Worm (Caenorhabditis elegans): ENCODE data around the gene ndub-2.

Gene ndub-2

DNA sequence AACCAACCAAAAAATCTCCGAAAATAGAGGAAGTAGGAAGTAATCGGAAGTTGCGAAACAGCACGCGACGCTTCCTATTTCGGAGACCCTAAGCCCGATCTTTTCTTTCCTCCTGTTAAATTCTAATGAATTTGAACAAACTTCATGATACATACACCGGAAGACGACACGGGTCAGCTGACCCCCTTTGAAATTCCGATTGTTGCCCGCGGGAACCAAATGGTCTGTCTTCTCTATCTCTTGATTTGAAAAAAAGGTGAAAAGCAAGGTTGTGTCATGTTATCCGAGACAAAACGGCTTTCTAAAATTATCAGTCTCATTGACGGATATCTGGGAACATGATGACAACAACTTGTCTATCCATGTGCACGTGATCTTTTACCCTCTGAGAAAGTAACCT, 37.1 kb upstream of the ndub-2 start (continued):
- no peak for TF ChIP-seq irx-1 (tag; optimal IDR thresholded peaks at IDR 0.05)
- TF ChIP-seq pag-3 (tag; optimal IDR thresholded peaks at IDR 0.05; ENCODE audit: borderline replicate concordance, insufficient read depth), result no peak

DNA sequence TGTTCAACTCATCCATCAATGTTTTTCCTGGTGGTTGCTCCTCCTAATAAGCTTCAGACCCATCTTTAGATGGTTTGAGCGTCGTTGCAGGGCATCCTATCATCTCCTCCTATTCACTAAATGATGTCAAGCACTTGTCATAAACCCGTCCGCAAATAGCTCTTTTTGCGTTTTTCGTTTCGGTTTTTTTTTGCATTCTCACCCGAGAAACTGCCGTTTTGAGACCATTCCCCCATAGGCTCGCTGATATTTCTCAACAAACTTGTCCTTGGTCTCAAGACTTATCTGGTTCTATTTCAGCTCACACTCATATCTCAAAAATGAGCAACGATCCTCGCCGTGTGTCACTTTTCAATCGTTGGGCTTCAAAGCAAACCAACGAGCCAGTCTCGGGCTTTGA, 35.8 kb upstream of the ndub-2 start, which contains the start of gene cal-2:
Gene cal-2, plus strand, starts transcription at position 301 of the 400 bp plus-strand sequence.
- peak; percentile 1 for TF ChIP-seq dsc-1 (tag; optimal IDR thresholded peaks at IDR 0.05)
- no peak for TF ChIP-seq isw-1 (GFP tag; IDR thresholded peaks at IDR 0.05)
- TF ChIP-seq zag-1 (tag; optimal IDR thresholded peaks at IDR 0.05), result no peak
- no peak for TF ChIP-seq snu-23 (GFP tag; optimal IDR thresholded peaks at IDR 0.05)
- TF ChIP-seq nhr-84 (tag; optimal IDR thresholded peaks at IDR 0.05), result no peak

DNA sequence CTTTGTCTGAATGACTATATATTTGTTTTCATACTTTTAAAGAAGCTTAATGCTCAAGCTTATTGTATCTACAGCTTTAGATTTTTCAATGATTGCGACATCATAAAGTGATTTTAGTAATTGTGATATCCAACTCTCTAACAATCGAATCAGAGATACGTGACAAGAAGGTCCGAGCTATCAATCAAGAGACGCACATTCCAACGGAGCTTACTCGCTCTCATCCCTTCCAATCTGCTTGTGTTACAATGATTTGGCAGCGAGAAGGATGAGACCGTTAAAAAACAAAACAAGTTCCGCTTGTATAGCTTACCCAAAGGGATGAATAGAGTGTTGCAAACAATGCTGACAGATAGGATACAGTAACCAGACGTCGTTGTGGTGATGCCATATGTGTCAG, 34.7 kb upstream of the ndub-2 start:
- TF ChIP-seq tlp-1 (tag; optimal IDR thresholded peaks at IDR 0.05) (no peak), C34B4.2 (tag; optimal IDR thresholded peaks at IDR 0.05) (no peak), fkh-10 (GFP tag; optimal IDR thresholded peaks at IDR 0.05) (no peak), xbp-1 (tag; optimal IDR thresholded peaks at IDR 0.05) (no peak), lin-39 (tag; optimal IDR thresholded peaks at IDR 0.05) (no peak), hpl-2 (GFP tag; optimal IDR thresholded peaks at IDR 0.05) (no peak), nhr-76 (tag; optimal IDR thresholded peaks at IDR 0.05) (no peak), unc-98 (GFP tag; IDR thresholded peaks at IDR 0.05) (no peak), ceh-8 (GFP tag; optimal IDR thresholded peaks at IDR 0.05) (no peak), nhr-47 (tag; optimal IDR thresholded peaks at IDR 0.05) (no peak), nhr-11 (tag; optimal IDR thresholded peaks at IDR 0.05) (no peak), tbx-2 (tag; optimal IDR thresholded peaks at IDR 0.05) (no peak), ama-1 (optimal IDR thresholded peaks at IDR 0.05) (peak; percentile 9), nhr-19 (GFP tag; conservative IDR thresholded peaks at IDR 0.05) (no peak), mef-2 (tag; optimal IDR thresholded peaks at IDR 0.05) (no peak), nhr-85 (tag) (no peak), nhr-77 (tag; optimal IDR thresholded peaks at IDR 0.05) (no peak), mdl-1 (tag; optimal IDR thresholded peaks at IDR 0.05) (no peak), jun-1 (tag; optimal IDR thresholded peaks at IDR 0.05) (no peak), efl-1 (optimal IDR thresholded peaks at IDR 0.05) (no peak), efl-1 (GFP tag; optimal IDR thresholded peaks at IDR 0.05 in 1 of 2) (peak in 1 of 2 experiments; percentile 65), fkh-4 (tag; optimal IDR thresholded peaks at IDR 0.05; ENCODE audit: borderline replicate concordance) (no peak), fkh-8 (tag; optimal IDR thresholded peaks at IDR 0.05) (no peak), nhr-90 (tag; optimal IDR thresholded peaks at IDR 0.05; ENCODE audit: poor library complexity) (no peak), alr-1 (tag; optimal IDR thresholded peaks at IDR 0.05; ENCODE audit: borderline replicate concordance) (no peak), sox-4 (tag; optimal IDR thresholded peaks at IDR 0.05) (no peak), lin-15B (tag; optimal IDR thresholded peaks at IDR 0.05) (no peak), aly-2 (tag; optimal IDR thresholded peaks at IDR 0.05) (no peak), egl-13 (tag; optimal IDR thresholded peaks at IDR 0.05) (no peak), dsc-1 (tag; optimal IDR thresholded peaks at IDR 0.05) (no peak), nhr-12 (tag; optimal IDR thresholded peaks at IDR 0.05) (no peak), unc-62 (GFP tag; optimal IDR thresholded peaks at IDR 0.05) (no peak), unc-130 (tag; optimal IDR thresholded peaks at IDR 0.05) (peak; percentile 42), swsn-7 (tag; optimal IDR thresholded peaks at IDR 0.05) (no peak), ceh-90 (tag; optimal IDR thresholded peaks at IDR 0.05) (no peak), pag-3 (tag; optimal IDR thresholded peaks at IDR 0.05; ENCODE audit: borderline replicate concordance, insufficient read depth) (no peak), ztf-4 (tag; optimal IDR thresholded peaks at IDR 0.05) (no peak), F16B12.6 (tag; optimal IDR thresholded peaks at IDR 0.05) (no peak), rnt-1 (tag; optimal IDR thresholded peaks at IDR 0.05) (peak; percentile 62), lin-14 (GFP tag; optimal IDR thresholded peaks at IDR 0.05) (peak; percentile 42), zag-1 (tag; optimal IDR thresholded peaks at IDR 0.05) (no peak), dpl-1 (GFP tag; optimal IDR thresholded peaks at IDR 0.05) (no peak), nhr-71 (tag; optimal IDR thresholded peaks at IDR 0.05) (peak; percentile 15), Y116A8C.19 (tag; optimal IDR thresholded peaks at IDR 0.05; ENCODE audit: borderline replicate concordance) (no peak), ceh-82 (tag; optimal IDR thresholded peaks at IDR 0.05) (no peak)

Data from whole organism, L1 larva.